Worm (Caenorhabditis elegans) whole organism, L3 larva: ENCODE measurements around the gene sbds-1.

ENCODE experiments used
- R02D3.7 ChIP-seq: fragments of 150-350 bp; optimal IDR thresholded peaks from 2 replicates; lab custom pipeline; 2014; ENCODE audit warnings: missing biosample characterization, missing genetic modification characterization
- aly-2 ChIP-seq: fragments of 150-350 bp; optimal IDR thresholded peaks from 2 replicates; lab custom pipeline; 2014; ENCODE audit warnings: missing biosample characterization, missing genetic modification characterization
- ama-1 ChIP-seq: fragments of 150-350 bp; optimal IDR thresholded peaks from 2 replicates; lab custom pipeline; 2018
- ceh-16 ChIP-seq: sonication (generic microtip); optimal IDR thresholded peaks from 2 replicates; lab custom pipeline; 2017; ENCODE audit warnings: missing biosample characterization, missing genetic modification characterization
- ceh-28 ChIP-seq: fragments of 150-350 bp; optimal IDR thresholded peaks from 2 replicates; lab custom pipeline; 2014; ENCODE audit warnings: missing biosample characterization, missing genetic modification reagents, missing genetic modification characterization
- ceh-82 ChIP-seq: fragments of 150-350 bp; optimal IDR thresholded peaks from 2 replicates; lab custom pipeline; 2014; ENCODE audit warnings: missing biosample characterization, missing genetic modification characterization
- daf-12 ChIP-seq: fragments of 150-350 bp; optimal IDR thresholded peaks from 2 replicates; lab custom pipeline; 2014; ENCODE audit warnings: missing biosample characterization, missing genetic modification reagents, missing genetic modification characterization
- egl-27 ChIP-seq: sonication (generic microtip); optimal IDR thresholded peaks from 4 replicates; lab custom pipeline; 2017; ENCODE audit warnings: missing biosample characterization, missing genetic modification reagents, missing genetic modification characterization
- egl-5 ChIP-seq: fragments of 150-350 bp; optimal IDR thresholded peaks from 2 replicates; lab custom pipeline; 2017; ENCODE audit warnings: missing biosample characterization, missing genetic modification reagents, missing genetic modification characterization, inconsistent platforms
- elt-1 ChIP-seq: fragments of 150-350 bp; optimal IDR thresholded peaks from 2 replicates; lab custom pipeline; 2014; ENCODE audit warnings: missing biosample characterization, missing genetic modification characterization
- elt-2 ChIP-seq: sonication (generic microtip); optimal IDR thresholded peaks from 2 replicates; lab custom pipeline; 2016; ENCODE audit warnings: missing genetic modification reagents, mild to moderate bottlenecking, missing genetic modification characterization, missing compliant biosample characterization
- elt-3 ChIP-seq, 3 experiments: fragments of 150-350 bp in 1 of 3; sonication (generic microtip) in 2 of 3; optimal IDR thresholded peaks; 2 replicates in 2 of 3; 4 replicates in 1 of 3; lab custom pipeline; 2014 to 2017; ENCODE audit warnings: missing biosample characterization in 3 of 3, missing genetic modification characterization in 3 of 3
- eor-1 ChIP-seq, 2 experiments: fragments of 150-350 bp; optimal IDR thresholded peaks; 2 replicates each; lab custom pipeline; 2014 to 2018; ENCODE audit warnings: missing biosample characterization in 2 of 2, missing genetic modification characterization in 2 of 2
- fkh-10 ChIP-seq: sonication (generic microtip); optimal IDR thresholded peaks from 2 replicates; lab custom pipeline; 2017; ENCODE audit warnings: missing biosample characterization, missing genetic modification reagents, missing genetic modification characterization
- fkh-2 ChIP-seq: fragments of 150-350 bp; optimal IDR thresholded peaks from 2 replicates; lab custom pipeline; 2014; ENCODE audit warnings: missing biosample characterization, missing genetic modification reagents, missing genetic modification characterization
- hmg-11 ChIP-seq: sonication (generic microtip); optimal IDR thresholded peaks from 2 replicates; lab custom pipeline; 2016; ENCODE audit warnings: missing genetic modification characterization, missing compliant biosample characterization
- jun-1 ChIP-seq: fragments of 150-350 bp; optimal IDR thresholded peaks from 2 replicates; lab custom pipeline; 2014; ENCODE audit warnings: missing biosample characterization, missing genetic modification reagents, missing genetic modification characterization
- lin-15B ChIP-seq: fragments of 150-350 bp; optimal IDR thresholded peaks from 2 replicates; lab custom pipeline; 2014; ENCODE audit warnings: missing biosample characterization, missing genetic modification characterization
- lin-39 ChIP-seq: fragments of 150-350 bp; optimal IDR thresholded peaks from 2 replicates; lab custom pipeline; 2018; ENCODE audit warnings: missing biosample characterization, missing genetic modification reagents, missing genetic modification characterization
- lsy-12 ChIP-seq: sonication (generic microtip); optimal IDR thresholded peaks from 2 replicates; lab custom pipeline; 2016; ENCODE audit warnings: mild to moderate bottlenecking, missing genetic modification characterization, missing compliant biosample characterization
- mdl-1 ChIP-seq: fragments of 150-350 bp; optimal IDR thresholded peaks from 2 replicates; lab custom pipeline; 2014; ENCODE audit warnings: missing biosample characterization, missing genetic modification characterization
- nfya-1 ChIP-seq: sonication (generic microtip); optimal IDR thresholded peaks from 2 replicates; lab custom pipeline; 2017; ENCODE audit warnings: missing genetic modification characterization, mild to moderate bottlenecking, missing compliant biosample characterization, antibody characterized with exemption, moderate library complexity; ENCODE audit not compliant: insufficient read depth
- nhr-11 ChIP-seq: fragments of 150-350 bp; optimal IDR thresholded peaks from 2 replicates; lab custom pipeline; 2014; ENCODE audit warnings: missing biosample characterization, missing genetic modification characterization
- nhr-12 ChIP-seq: fragments of 150-350 bp; optimal IDR thresholded peaks from 2 replicates; lab custom pipeline; 2014; ENCODE audit warnings: missing biosample characterization, missing genetic modification characterization
- nhr-23 ChIP-seq: fragments of 150-350 bp; optimal IDR thresholded peaks from 2 replicates; lab custom pipeline; 2014; ENCODE audit warnings: missing biosample characterization, missing genetic modification reagents, missing genetic modification characterization
- nhr-237 ChIP-seq: fragments of 150-350 bp; optimal IDR thresholded peaks from 2 replicates; lab custom pipeline; 2014; ENCODE audit warnings: missing biosample characterization, missing genetic modification characterization
- nhr-25 ChIP-seq: sonication (generic microtip); optimal IDR thresholded peaks from 2 replicates; lab custom pipeline; 2017; ENCODE audit warnings: missing biosample characterization, missing genetic modification characterization
- nhr-28 ChIP-seq: fragments of 150-350 bp; optimal IDR thresholded peaks from 2 replicates; lab custom pipeline; 2014; ENCODE audit warnings: missing biosample characterization, missing genetic modification characterization
- nhr-67 ChIP-seq: fragments of 150-350 bp; optimal IDR thresholded peaks from 2 replicates; lab custom pipeline; 2014; ENCODE audit warnings: missing biosample characterization, missing genetic modification characterization
- nhr-76 ChIP-seq: fragments of 150-350 bp; sonication (generic microtip); optimal IDR thresholded peaks from 5 replicates; lab custom pipeline; 2014; ENCODE audit warnings: missing biosample characterization, missing genetic modification characterization
- nhr-77 ChIP-seq: fragments of 150-350 bp; optimal IDR thresholded peaks from 2 replicates; lab custom pipeline; 2014; ENCODE audit warnings: missing biosample characterization, missing genetic modification characterization
- pha-4 ChIP-seq: fragments of 150-350 bp; optimal IDR thresholded peaks from 2 replicates; lab custom pipeline; 2014; ENCODE audit warnings: missing biosample characterization, missing genetic modification reagents, missing genetic modification characterization
- pqm-1 ChIP-seq: fragments of 150-350 bp; optimal IDR thresholded peaks from 2 replicates; lab custom pipeline; 2017; ENCODE audit warnings: missing biosample characterization, missing genetic modification characterization, inconsistent platforms
- sea-2 ChIP-seq: fragments of 150-350 bp; sonication (generic microtip); optimal IDR thresholded peaks from 4 replicates; lab custom pipeline; 2014; ENCODE audit warnings: missing biosample characterization, missing genetic modification reagents, missing genetic modification characterization
- skn-1 ChIP-seq: fragments of 150-350 bp; optimal IDR thresholded peaks from 2 replicates; lab custom pipeline; 2014; ENCODE audit warnings: missing biosample characterization, missing genetic modification characterization
- snpc-4 ChIP-seq: fragments of 150-350 bp; optimal IDR thresholded peaks from 2 replicates; lab custom pipeline; 2014; ENCODE audit warnings: missing biosample characterization, missing genetic modification characterization
- tbx-2 ChIP-seq: sonication (generic microtip); optimal IDR thresholded peaks from 2 replicates; lab custom pipeline; 2016; ENCODE audit warnings: mild to moderate bottlenecking, missing genetic modification characterization, missing compliant biosample characterization
- unc-39 ChIP-seq: sonication (generic microtip); optimal IDR thresholded peaks from 4 replicates; lab custom pipeline; 2017; ENCODE audit warnings: missing biosample characterization, missing genetic modification characterization
- unc-62 ChIP-seq: fragments of 150-350 bp; sonication (generic microtip); optimal IDR thresholded peaks from 4 replicates; lab custom pipeline; 2014; ENCODE audit warnings: missing biosample characterization, missing genetic modification reagents, missing genetic modification characterization
- zag-1 ChIP-seq: fragments of 150-350 bp; optimal IDR thresholded peaks from 2 replicates; lab custom pipeline; 2014; ENCODE audit warnings: missing biosample characterization, missing genetic modification characterization
- ztf-4 ChIP-seq: fragments of 150-350 bp; optimal IDR thresholded peaks from 2 replicates; lab custom pipeline; 2014; ENCODE audit warnings: missing biosample characterization, missing genetic modification characterization

sbds-1 gene

DNA sequence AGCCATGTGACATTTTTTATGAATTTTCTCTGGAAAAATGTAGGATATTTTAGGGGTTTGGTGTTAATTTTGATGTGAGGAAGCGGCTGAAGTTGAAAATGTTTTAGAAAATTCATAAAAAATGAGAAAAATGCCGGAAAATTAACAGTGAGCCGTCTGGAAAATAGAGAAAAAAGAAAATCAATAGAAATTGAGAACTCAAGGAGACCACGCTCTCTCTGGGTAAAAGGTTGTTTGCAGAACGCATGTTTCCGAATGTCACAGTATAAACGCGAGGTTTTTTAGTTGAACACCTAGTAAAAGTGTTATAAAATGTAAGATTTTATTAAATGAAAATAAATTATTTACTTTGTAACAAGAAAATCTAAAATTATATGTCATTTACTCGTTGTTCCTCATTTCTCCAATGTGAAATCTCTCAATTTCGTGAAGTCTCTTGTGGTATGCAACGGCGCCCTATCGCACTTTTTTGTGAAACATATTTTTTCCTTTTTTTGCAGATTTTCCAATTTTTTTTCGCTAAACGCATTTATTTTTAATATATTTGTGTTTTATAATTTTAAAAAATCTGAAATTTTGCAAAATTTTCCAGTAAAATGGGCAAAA lies 2.1 kb upstream of the sbds-1 start, which contains the start of the genes tag-266 and tag-267:
Gene tag-266, minus strand, starts transcription at position 29 of the 606 bp plus-strand sequence.
Gene tag-267, plus strand, starts transcription at position 593 of the 606 bp plus-strand sequence.
- TF ChIP-seq lin-39 (tag; lab: Kevin White, UChicago) (no peak), jun-1 (peak; percentile 34), pha-4 (tag; lab: Kevin White, UChicago) (peak; percentile 89), aly-2 (no peak), ceh-28 (peak; percentile 69), ceh-82 (tag; lab: Kevin White, UChicago) (no peak), eor-1 (tag; optimal IDR thresholded peaks at IDR 0.05; lab: Kevin White, UChicago) (peak in 1 of 2 experiments; percentile 20), lin-15B (peak; percentile 83), nfya-1 (tag; lab: Kevin White, UChicago) (peak; percentile 59), fkh-2 (tag; lab: Kevin White, UChicago) (no peak), ztf-4 (no peak), pqm-1 (peak; percentile 18), fkh-10 (GFP tag; lab: Kevin White, UChicago) (peak; percentile 77), R02D3.7 (tag; lab: Kevin White, UChicago) (peak; percentile 18), nhr-23 (peak; percentile 38), nhr-28 (tag; lab: Kevin White, UChicago) (no peak), lsy-12 (tag; lab: Kevin White, UChicago) (peak; percentile 21), elt-2 (tag; lab: Kevin White, UChicago) (peak; percentile 42)

DNA sequence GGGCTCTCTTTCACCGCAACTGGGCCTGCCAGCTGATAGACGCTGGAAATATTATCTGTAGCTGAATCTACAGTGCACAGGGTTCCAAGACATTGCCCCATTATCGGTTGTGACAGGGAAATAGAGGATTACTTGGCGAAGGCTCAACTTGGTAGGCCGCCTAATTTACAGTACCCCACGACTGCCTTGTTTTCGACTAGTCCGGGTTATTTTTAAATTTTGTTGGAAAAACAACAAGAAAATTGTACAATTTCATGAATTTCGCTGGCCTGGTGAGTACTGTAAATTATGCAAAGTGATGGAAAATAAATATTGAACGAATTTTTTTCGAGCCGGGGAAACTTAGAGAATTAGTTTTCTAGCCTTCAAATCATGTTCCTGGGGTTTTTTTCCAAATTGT lies 2.2 kb downstream of the sbds-1 start, which contains the start of gene T19C3.7:
Gene T19C3.7, minus strand, starts transcription at position 101 of the 400 bp plus-strand sequence.
- TF ChIP-seq nhr-67 (no peak), skn-1 (tag; lab: Kevin White, UChicago) (no peak), snpc-4 (tag; lab: Kevin White, UChicago) (no peak)
- TF ChIP-seq, all 47 proteins: peak for 0

DNA sequence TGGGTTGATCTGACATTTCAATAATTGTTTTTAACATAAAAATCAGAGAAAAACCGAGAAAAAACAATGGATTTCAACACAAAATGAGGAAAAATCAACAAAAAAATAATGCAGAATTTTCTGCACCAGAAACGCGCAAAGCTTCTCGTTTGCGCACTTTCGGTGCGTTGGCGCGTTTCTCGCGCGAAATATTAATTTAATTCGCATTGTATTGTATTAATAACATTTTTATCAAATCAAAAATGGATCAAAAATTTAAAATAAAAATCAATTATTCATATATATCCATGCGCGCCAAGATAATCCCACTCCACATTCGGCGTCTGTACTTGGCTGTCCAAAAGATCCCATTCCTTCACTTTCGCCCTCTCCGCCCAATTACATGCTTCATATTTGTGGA lies 3.6 kb downstream of the sbds-1 start, which contains the start of gene fem-2:
Gene fem-2, minus strand, starts transcription at position 9 of the 400 bp plus-strand sequence.
- TF ChIP-seq elt-3 (tag; optimal IDR thresholded peaks at IDR 0.05; lab: Kevin White, UChicago): no peak
- no peak for TF ChIP-seq jun-1
- TF ChIP-seq nhr-77 (tag; lab: Kevin White, UChicago): no peak
- TF ChIP-seq elt-2 (tag; lab: Kevin White, UChicago): no peak
- TF ChIP-seq nhr-28 (tag; lab: Kevin White, UChicago): no peak
- no peak for TF ChIP-seq nhr-237 (tag; lab: Kevin White, UChicago)
- no peak for TF ChIP-seq nhr-11 (tag; lab: Kevin White, UChicago)
- no peak for TF ChIP-seq nhr-25 (tag; lab: Kevin White, UChicago)
- no peak for TF ChIP-seq ceh-28
- no peak for TF ChIP-seq aly-2
- no peak for TF ChIP-seq tbx-2 (tag; lab: Kevin White, UChicago)
- no peak for TF ChIP-seq elt-1
- TF ChIP-seq snpc-4 (tag; lab: Kevin White, UChicago): peak; percentile 11
- TF ChIP-seq lsy-12 (tag; lab: Kevin White, UChicago): no peak
- TF ChIP-seq eor-1 (tag; optimal IDR thresholded peaks at IDR 0.05; lab: Kevin White, UChicago): no peak
- no peak for TF ChIP-seq pqm-1
- TF ChIP-seq R02D3.7 (tag; lab: Kevin White, UChicago): no peak
- peak; percentile 8 for TF ChIP-seq lin-39 (tag; lab: Kevin White, UChicago)
- no peak for TF ChIP-seq sea-2 (GFP tag; lab: Kevin White, UChicago)
- TF ChIP-seq zag-1 (tag; lab: Kevin White, UChicago): no peak
- TF ChIP-seq unc-39 (tag; lab: Kevin White, UChicago): no peak
- TF ChIP-seq pha-4 (tag; lab: Kevin White, UChicago): peak; percentile 46
- TF ChIP-seq hmg-11 (tag; lab: Kevin White, UChicago): peak; percentile 56
- TF ChIP-seq daf-12 (tag; lab: Kevin White, UChicago): no peak
- no peak for TF ChIP-seq mdl-1 (tag; lab: Kevin White, UChicago)
- no peak for TF ChIP-seq skn-1 (tag; lab: Kevin White, UChicago)
- no peak for TF ChIP-seq egl-27 (tag; lab: Kevin White, UChicago)
- TF ChIP-seq lin-15B: peak; percentile 22
- no peak for TF ChIP-seq fkh-2 (tag; lab: Kevin White, UChicago)
- no peak for TF ChIP-seq egl-5 (tag; lab: Kevin White, UChicago)
- no peak for TF ChIP-seq nhr-76 (tag; lab: Kevin White, UChicago)
- peak; percentile 23 for TF ChIP-seq nhr-23
- TF ChIP-seq nfya-1 (tag; lab: Kevin White, UChicago): peak; percentile 41
- no peak for TF ChIP-seq unc-62
- no peak for TF ChIP-seq ama-1
- no peak for TF ChIP-seq nhr-67
- TF ChIP-seq nhr-12 (tag; lab: Kevin White, UChicago): no peak
- no peak for TF ChIP-seq ceh-16 (tag; lab: Kevin White, UChicago)
- TF ChIP-seq ceh-82 (tag; lab: Kevin White, UChicago): no peak
